Worm (Caenorhabditis elegans): ENCODE results near the gene fbxb-81.

The fbxb-81 gene

ce11 chrIII:145078-145477 is 4.1 kb upstream of the fbxb-81 start, which contains the start of the genes T17A3.12 and fbxb-83:
Gene T17A3.12, minus strand, starts transcription at chrIII:145178.
Gene fbxb-83, minus strand, starts transcription at chrIII:145211.
- TF ChIP-seq R02D3.7 (tag; optimal IDR thresholded peaks at IDR 0.05) (no peak), mdl-1 (tag; optimal IDR thresholded peaks at IDR 0.05) (no peak), nhr-12 (tag; optimal IDR thresholded peaks at IDR 0.05) (no peak), crh-2 (tag; optimal IDR thresholded peaks at IDR 0.05) (no peak), nhr-237 (tag; optimal IDR thresholded peaks at IDR 0.05) (no peak), sma-3 (GFP tag; optimal IDR thresholded peaks at IDR 0.05) (no peak), lin-13 (GFP tag; optimal IDR thresholded peaks at IDR 0.05) (no peak), unc-55 (GFP tag; optimal IDR thresholded peaks at IDR 0.05) (no peak)

- TF ChIP-seq mab-5 (tag; optimal IDR thresholded peaks at IDR 0.05) (no peak), sma-3 (GFP tag; optimal IDR thresholded peaks at IDR 0.05) (no peak), crh-2 (tag; optimal IDR thresholded peaks at IDR 0.05) (no peak), ztf-11 (tag; optimal IDR thresholded peaks at IDR 0.05) (no peak)
Measured at ce11 chrIII:143121-143520, 2.1 kb upstream of the fbxb-81 start, which contains the start of gene fbxb-82. Gene fbxb-82, minus strand, starts transcription at chrIII:143221.

- no peak for TF ChIP-seq C34F6.9 (tag; optimal IDR thresholded peaks at IDR 0.05)
- no peak for TF ChIP-seq ztf-4 (tag; optimal IDR thresholded peaks at IDR 0.05)
- no peak for TF ChIP-seq unc-55 (GFP tag; optimal IDR thresholded peaks at IDR 0.05)
- no peak for TF ChIP-seq sem-4 (tag; optimal IDR thresholded peaks at IDR 0.05)
- no peak for TF ChIP-seq ztf-11 (tag; optimal IDR thresholded peaks at IDR 0.05)
- no peak for TF ChIP-seq peb-1 (tag; optimal IDR thresholded peaks at IDR 0.05)
- no peak for TF ChIP-seq nhr-6 (tag; optimal IDR thresholded peaks at IDR 0.05)
- no peak for TF ChIP-seq sma-9 (GFP tag; optimal IDR thresholded peaks at IDR 0.05)
- no peak for TF ChIP-seq sma-9 (tag; optimal IDR thresholded peaks at IDR 0.05)
- TF ChIP-seq nhr-12 (tag; optimal IDR thresholded peaks at IDR 0.05): no peak
- TF ChIP-seq ceh-16 (tag; optimal IDR thresholded peaks at IDR 0.05): no peak
- no peak for TF ChIP-seq alr-1 (tag; optimal IDR thresholded peaks at IDR 0.05)
- TF ChIP-seq crh-2 (tag; optimal IDR thresholded peaks at IDR 0.05): no peak
- no peak for TF ChIP-seq blmp-1 (tag; optimal IDR thresholded peaks at IDR 0.05; ENCODE audit: insufficient read depth)
- no peak for TF ChIP-seq lin-11 (tag; optimal IDR thresholded peaks at IDR 0.05)
- no peak for TF ChIP-seq nhr-23 (tag; optimal IDR thresholded peaks at IDR 0.05)
Measured at ce11 chrIII:134194-134593, 6.8 kb downstream of the fbxb-81 start, which contains the start of gene pals-25. Gene pals-25, plus strand, starts transcription at chrIII:134494.

ce11 chrIII:132118-132517 is 8.9 kb downstream of the fbxb-81 start, which contains the start of gene pals-22:
Gene pals-22, plus strand, starts transcription at chrIII:132418.
- TF ChIP-seq nhr-25 (tag; optimal IDR thresholded peaks at IDR 0.05) (no peak), nhr-10 (tag; optimal IDR thresholded peaks at IDR 0.05) (no peak), snpc-4 (tag; optimal IDR thresholded peaks at IDR 0.05) (no peak), skn-1 (tag; optimal IDR thresholded peaks at IDR 0.05) (no peak), gmeb-1 (tag; optimal IDR thresholded peaks at IDR 0.05) (no peak), Y55F3AM.14 (GFP tag; optimal IDR thresholded peaks at IDR 0.05) (no peak), nhr-21 (tag; optimal IDR thresholded peaks at IDR 0.05) (no peak), peb-1 (tag; optimal IDR thresholded peaks at IDR 0.05) (no peak), lsy-2 (tag; optimal IDR thresholded peaks at IDR 0.05) (no peak), ztf-4 (tag; optimal IDR thresholded peaks at IDR 0.05) (no peak), elt-3 (tag; optimal IDR thresholded peaks at IDR 0.05) (no peak), C34F6.9 (tag; optimal IDR thresholded peaks at IDR 0.05) (no peak), nhr-237 (tag; optimal IDR thresholded peaks at IDR 0.05) (no peak), ztf-11 (tag; optimal IDR thresholded peaks at IDR 0.05) (no peak), lin-11 (tag; optimal IDR thresholded peaks at IDR 0.05) (no peak), ceh-16 (tag; optimal IDR thresholded peaks at IDR 0.05) (no peak), unc-39 (tag; optimal IDR thresholded peaks at IDR 0.05) (no peak), nhr-129 (tag; optimal IDR thresholded peaks at IDR 0.05) (no peak)

- TF ChIP-seq C34F6.9 (tag; optimal IDR thresholded peaks at IDR 0.05) (peak; percentile 83), nhr-6 (tag; optimal IDR thresholded peaks at IDR 0.05) (peak; percentile 31), unc-55 (GFP tag; optimal IDR thresholded peaks at IDR 0.05) (peak; percentile 84), zag-1 (tag; optimal IDR thresholded peaks at IDR 0.05) (peak; percentile 19), ZK546.5 (tag; optimal IDR thresholded peaks at IDR 0.05) (no peak), lsy-2 (tag; optimal IDR thresholded peaks at IDR 0.05) (peak in 1 of 2 experiments; percentile 75), nhr-237 (tag; optimal IDR thresholded peaks at IDR 0.05) (no peak), gmeb-1 (tag; optimal IDR thresholded peaks at IDR 0.05) (peak; percentile 46), nhr-21 (tag; optimal IDR thresholded peaks at IDR 0.05) (peak; percentile 16), F13H6.1 (tag; optimal IDR thresholded peaks at IDR 0.05) (peak; percentile 22), sem-4 (tag; optimal IDR thresholded peaks at IDR 0.05) (no peak), ztf-1 (GFP tag; conservative IDR thresholded peaks at IDR 0.05) (no peak), nhr-129 (tag; optimal IDR thresholded peaks at IDR 0.05) (peak; percentile 79), crh-2 (tag; optimal IDR thresholded peaks at IDR 0.05) (peak; percentile 60), fos-1 (tag; optimal IDR thresholded peaks at IDR 0.05) (peak; percentile 54), ztf-11 (tag; optimal IDR thresholded peaks at IDR 0.05) (no peak), sma-9 (GFP tag; optimal IDR thresholded peaks at IDR 0.05) (no peak), sma-9 (tag; optimal IDR thresholded peaks at IDR 0.05) (no peak), nhr-77 (tag; optimal IDR thresholded peaks at IDR 0.05) (no peak), R02D3.7 (tag; optimal IDR thresholded peaks at IDR 0.05) (no peak)
Measured at ce11 chrIII:131627-132026, 9.4 kb downstream of the fbxb-81 start.
